Fruit fly (Drosophila melanogaster) whole organism, wandering third instar larva: ENCODE measurements around the gene CG8289.

Source experiments
- Abd-B ChIP-seq: fragments of >200 bp; optimal IDR thresholded peaks from 2 replicates; lab custom pipeline; 2017; ENCODE audit warnings: missing biosample characterization, missing genetic modification characterization
- CG32264 ChIP-seq: fragments of 200-800 bp; sonication (Bioruptor generic); optimal IDR thresholded peaks from 2 replicates; lab custom pipeline; 2016; ENCODE audit warnings: missing biosample characterization, missing genetic modification characterization
- CG9705 ChIP-seq: fragments of 200-800 bp; sonication (Bioruptor generic); optimal IDR thresholded peaks from 2 replicates; lab custom pipeline; 2018; ENCODE audit warnings: missing biosample characterization, mild to moderate bottlenecking, missing genetic modification characterization
- CrebA ChIP-seq: fragments of 200-800 bp; sonication (Bioruptor generic); optimal IDR thresholded peaks from 2 replicates; lab custom pipeline; 2016; ENCODE audit warnings: missing biosample characterization, mild to moderate bottlenecking, missing genetic modification characterization, borderline replicate concordance
- Dfd ChIP-seq: fragments of >200 bp; optimal IDR thresholded peaks from 2 replicates; lab custom pipeline; 2017; ENCODE audit warnings: missing biosample characterization, missing genetic modification characterization
- Dif ChIP-seq: fragments of 200-275, 200-300 bp; sonication (Bioruptor generic); optimal IDR thresholded peaks from 2 replicates; lab custom pipeline; 2018; ENCODE audit warnings: missing biosample characterization, missing genetic modification characterization; ENCODE audit not compliant: partially characterized antibody
- GATAd ChIP-seq: sonication (Bioruptor generic); optimal IDR thresholded peaks from 2 replicates; lab custom pipeline; 2016; ENCODE audit warnings: missing biosample characterization, missing genetic modification characterization
- HLH106 ChIP-seq: fragments of 200-800 bp; optimal IDR thresholded peaks from 3 replicates; lab custom pipeline; 2019; ENCODE audit warnings: missing biosample characterization, mild to moderate bottlenecking, missing genetic modification characterization, moderate library complexity
- Hnf4 ChIP-seq: fragments of 200-800 bp; sonication (Bioruptor generic); optimal IDR thresholded peaks from 2 replicates; lab custom pipeline; 2016; ENCODE audit warnings: missing biosample characterization, mild to moderate bottlenecking, missing genetic modification characterization
- Hr78 ChIP-seq: fragments of >200 bp; optimal IDR thresholded peaks from 2 replicates; lab custom pipeline; 2017; ENCODE audit warnings: missing biosample characterization, missing genetic modification characterization
- Hr83 ChIP-seq: fragments of 200-300 bp; sonication (Bioruptor generic); optimal IDR thresholded peaks from 2 replicates; lab custom pipeline; 2016; ENCODE audit warnings: missing biosample characterization, mild to moderate bottlenecking, missing genetic modification characterization, moderate library complexity; ENCODE audit not compliant: poor library complexity, severe bottlenecking
- Jra ChIP-seq: sonication (Bioruptor generic); optimal IDR thresholded peaks from 2 replicates; lab custom pipeline; 2016; ENCODE audit warnings: missing biosample characterization, missing genetic modification characterization
- Mio ChIP-seq: sonication (Bioruptor generic); optimal IDR thresholded peaks from 2 replicates; lab custom pipeline; 2016; ENCODE audit warnings: missing biosample characterization, missing genetic modification characterization
- Myc ChIP-seq: fragments of >200 bp; optimal IDR thresholded peaks from 2 replicates; lab custom pipeline; 2017
- N ChIP-seq: fragments of >200 bp; optimal IDR thresholded peaks from 2 replicates; lab custom pipeline; 2018; ENCODE audit warnings: missing biosample characterization, missing external identifiers, missing genetic modification characterization
- OdsH ChIP-seq: fragments of 200-800 bp; sonication (Bioruptor generic); optimal IDR thresholded peaks from 2 replicates; lab custom pipeline; 2016; ENCODE audit warnings: missing biosample characterization, mild to moderate bottlenecking, missing genetic modification characterization
- Rel ChIP-seq, 2 experiments: fragments of 200-800 bp; sonication (Bioruptor generic) in 1 of 2; optimal IDR thresholded peaks; 2 replicates in 1 of 2; 3 replicates in 1 of 2; lab custom pipeline; 2016 to 2019; ENCODE audit warnings: mild to moderate bottlenecking in 2 of 2, missing biosample characterization in 2 of 2, missing genetic modification characterization in 2 of 2, moderate library complexity in 1 of 2
- Sp1 ChIP-seq: fragments of 200-800 bp; sonication (Bioruptor generic); optimal IDR thresholded peaks from 3 replicates; lab custom pipeline; 2019; ENCODE audit warnings: missing biosample characterization, mild to moderate bottlenecking, missing genetic modification characterization, moderate library complexity
- Vsx2 ChIP-seq: fragments of 200-300, 225-300 bp; sonication (Bioruptor generic); optimal IDR thresholded peaks from 2 replicates; lab custom pipeline; 2018; ENCODE audit warnings: missing biosample characterization, missing genetic modification characterization; ENCODE audit not compliant: partially characterized antibody
- br ChIP-seq: fragments of 200-800 bp; sonication (Bioruptor generic); optimal IDR thresholded peaks from 2 replicates; lab custom pipeline; 2016; ENCODE audit warnings: missing biosample characterization, missing genetic modification characterization
- brk ChIP-seq: fragments of 200-800 bp; sonication (Bioruptor generic); optimal IDR thresholded peaks from 2 replicates; lab custom pipeline; 2016; ENCODE audit warnings: missing biosample characterization, mild to moderate bottlenecking, missing genetic modification characterization
- dl ChIP-seq, 2 experiments: fragments of 175-275, 200-275 bp in 1 of 2; fragments of 200-275 bp in 1 of 2; sonication (Bioruptor generic); optimal IDR thresholded peaks; lab custom pipeline; 2018; ENCODE audit warnings: mild to moderate bottlenecking in 2 of 2, missing biosample characterization in 2 of 2, missing genetic modification characterization in 2 of 2, moderate library complexity in 2 of 2; ENCODE audit not compliant: partially characterized antibody in 2 of 2, insufficient read depth in 1 of 2
- dmrt93B ChIP-seq: fragments of 200-800 bp; sonication (Bioruptor generic); optimal IDR thresholded peaks from 2 replicates; lab custom pipeline; 2018; ENCODE audit warnings: missing biosample characterization, mild to moderate bottlenecking, missing genetic modification characterization
- dsf ChIP-seq: sonication (Bioruptor generic); optimal IDR thresholded peaks from 2 replicates; lab custom pipeline; 2016; ENCODE audit warnings: missing biosample characterization, missing genetic modification characterization, borderline replicate concordance
- ey ChIP-seq: fragments of 200-800 bp; sonication (Bioruptor generic); optimal IDR thresholded peaks from 2 replicates; lab custom pipeline; 2016; ENCODE audit warnings: missing biosample characterization, missing genetic modification characterization
- foxo ChIP-seq, 2 experiments: fragments of 200-800 bp; sonication (Bioruptor generic); optimal IDR thresholded peaks; 2 replicates in 1 of 2; 3 replicates in 1 of 2; lab custom pipeline; 2016 to 2017; ENCODE audit warnings: missing biosample characterization in 2 of 2, missing genetic modification characterization in 2 of 2
- fru ChIP-seq: fragments of 200-800 bp; sonication (Bioruptor generic); optimal IDR thresholded peaks from 3 replicates; lab custom pipeline; 2016; ENCODE audit warnings: missing biosample characterization, mild to moderate bottlenecking, missing genetic modification characterization
- h ChIP-seq: fragments of 200-800 bp; sonication (Bioruptor generic); optimal IDR thresholded peaks from 3 replicates; lab custom pipeline; 2016; ENCODE audit warnings: missing biosample characterization, mild to moderate bottlenecking, missing genetic modification characterization
- jim ChIP-seq: fragments of 175-275, 200-325 bp; sonication (Bioruptor generic); optimal IDR thresholded peaks from 2 replicates; lab custom pipeline; 2016; ENCODE audit warnings: missing biosample characterization, mild to moderate bottlenecking, missing genetic modification characterization
- lola ChIP-seq: fragments of >200 bp; optimal IDR thresholded peaks from 2 replicates; lab custom pipeline; 2017; ENCODE audit warnings: missing biosample characterization, missing genetic modification characterization
- pan ChIP-seq: fragments of >200 bp; optimal IDR thresholded peaks from 2 replicates; lab custom pipeline; 2017
- psq ChIP-seq: fragments of 200-800 bp; sonication (Bioruptor generic); optimal IDR thresholded peaks from 3 replicates; lab custom pipeline; 2017; ENCODE audit warnings: missing biosample characterization, mild to moderate bottlenecking, missing genetic modification characterization, moderate library complexity
- rgr ChIP-seq: fragments of 200-800 bp; sonication (Bioruptor generic); optimal IDR thresholded peaks from 3 replicates; lab custom pipeline; 2016; ENCODE audit warnings: missing biosample characterization, mild to moderate bottlenecking, missing genetic modification characterization
- sage ChIP-seq: fragments of 200-800 bp; sonication (Bioruptor generic); optimal IDR thresholded peaks from 2 replicates; lab custom pipeline; 2016; ENCODE audit warnings: missing biosample characterization, mild to moderate bottlenecking, missing genetic modification characterization
- sv ChIP-seq: fragments of 200-800 bp; sonication (Bioruptor generic); optimal IDR thresholded peaks from 3 replicates; lab custom pipeline; 2016; ENCODE audit warnings: missing biosample characterization, missing genetic modification characterization
- tai ChIP-seq: sonication (Bioruptor generic); optimal IDR thresholded peaks from 2 replicates; lab custom pipeline; 2016; ENCODE audit warnings: missing biosample characterization, missing genetic modification characterization
- usp ChIP-seq: fragments of >200 bp; optimal IDR thresholded peaks from 2 replicates; lab custom pipeline; 2017; ENCODE audit warnings: missing biosample characterization, missing genetic modification characterization
- woc ChIP-seq: sonication (Bioruptor generic); optimal IDR thresholded peaks from 2 replicates; lab custom pipeline; 2016; ENCODE audit warnings: missing biosample characterization, mild to moderate bottlenecking, missing genetic modification characterization

The CG8289 gene

dm6 chrX:17679642-17680571 is 44.1 kb upstream of the CG8289 start:
- TF ChIP-seq dsf (no peak), HLH106 (tag; lab: Kevin White, UChicago) (peak; percentile 61), Dfd (no peak), Vsx2 (GFP tag; lab: Kevin White, UChicago) (no peak), GATAd (GFP tag; lab: Kevin White, UChicago) (no peak), woc (GFP tag; lab: Kevin White, UChicago) (peak; percentile 6), lola (no peak), Rel (GFP tag; optimal IDR thresholded peaks at IDR 0.05; lab: Kevin White, UChicago) (no peak), Rel (tag; optimal IDR thresholded peaks at IDR 0.05; lab: Kevin White, UChicago) (no peak), psq (peak; percentile 38), Mio (GFP tag; lab: Kevin White, UChicago) (no peak), brk (GFP tag; lab: Kevin White, UChicago) (no peak), dmrt93B (GFP tag; lab: Kevin White, UChicago) (peak; percentile 15), Myc (lab: Kevin White, UChicago) (no peak), Sp1 (GFP tag; lab: Kevin White, UChicago) (peak; percentile 74), fru (GFP tag; lab: Kevin White, UChicago) (peak; percentile 20), sv (no peak), foxo (GFP tag; optimal IDR thresholded peaks at IDR 0.05; lab: Kevin White, UChicago) (peak in 1 of 2 experiments; percentile 46), tai (no peak), dl (GFP tag; optimal IDR thresholded peaks at IDR 0.05; lab: Kevin White, UChicago; ENCODE audit: insufficient read depth in 1 of 2, partially characterized antibody in 2 of 2) (peak in 1 of 2 experiments; percentile 5), Dif (peak; percentile 40), N (GFP tag; lab: Kevin White, UChicago) (no peak), Hnf4 (GFP tag; lab: Kevin White, UChicago) (no peak), Hr78 (GFP tag; lab: Kevin White, UChicago) (no peak), CG32264 (GFP tag; lab: Kevin White, UChicago) (no peak), Hr83 (GFP tag; lab: Kevin White, UChicago) (no peak), jim (GFP tag; lab: Kevin White, UChicago) (no peak), Abd-B (GFP tag; lab: Kevin White, UChicago) (no peak), Jra (GFP tag; lab: Kevin White, UChicago) (no peak), pan (lab: Kevin White, UChicago) (no peak), sage (GFP tag; lab: Kevin White, UChicago) (no peak), usp (GFP tag; lab: Kevin White, UChicago) (no peak), CrebA (no peak), h (GFP tag; lab: Kevin White, UChicago) (no peak), CG9705 (GFP tag; lab: Kevin White, UChicago) (peak; percentile 4), rgr (peak; percentile 18), br (no peak), ey (GFP tag; lab: Kevin White, UChicago) (no peak), OdsH (peak; percentile 47)

- TF ChIP-seq brk (GFP tag; lab: Kevin White, UChicago) (no peak), GATAd (GFP tag; lab: Kevin White, UChicago) (no peak), Abd-B (GFP tag; lab: Kevin White, UChicago) (no peak), foxo (GFP tag; optimal IDR thresholded peaks at IDR 0.05; lab: Kevin White, UChicago) (no peak), dmrt93B (GFP tag; lab: Kevin White, UChicago) (no peak), psq (no peak)
- TF ChIP-seq, all 38 proteins: peak for 0
Observed at dm6 chrX:17677953-17678668, 42.3 kb upstream of the CG8289 start.
